Worm (Caenorhabditis elegans): ENCODE data around the gene ZC196.5.
"Not testable (repeated sequence)": the region's sequence is repeated elsewhere in the genome, so short reads cannot be mapped to it uniquely, and the experiment has no call there.

Gene ZC196.5

DNA sequence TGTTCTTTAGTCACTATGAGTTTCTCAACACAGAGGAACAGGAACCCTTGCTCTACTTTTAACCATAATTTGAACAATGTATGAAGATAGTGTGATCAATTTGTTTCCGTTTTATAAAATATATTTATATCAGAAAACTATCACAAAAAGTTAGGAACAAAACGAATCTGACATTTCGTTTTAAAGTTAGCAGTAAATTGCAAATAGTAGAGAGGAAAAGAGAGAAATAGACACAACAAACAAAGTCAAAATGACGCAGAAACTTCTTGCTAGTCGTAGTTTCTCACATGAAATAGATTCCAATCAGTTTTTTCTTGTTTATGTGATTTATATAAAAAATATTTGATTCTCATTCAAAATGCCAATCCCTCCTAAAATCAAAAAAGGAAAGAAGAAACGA is at the start of gene ZC196.5:
ZC196.5 (plus strand) TSS at position 301 of the 400 bp plus-strand sequence.
- TF ChIP-seq tab-1 (GFP tag; IDR thresholded peaks at IDR 0.05) (no peak), med-1 (GFP tag; optimal IDR thresholded peaks at IDR 0.05; ENCODE audit: insufficient read depth) (no peak), ztf-29 (GFP tag; IDR thresholded peaks at IDR 0.05) (no peak), flt-1 (GFP tag; IDR thresholded peaks at IDR 0.05) (no peak), T22C8.4 (GFP tag; IDR thresholded peaks at IDR 0.05) (no peak), cog-1 (tag; optimal IDR thresholded peaks at IDR 0.05) (no peak), klf-2 (GFP tag; conservative IDR thresholded peaks at IDR 0.05) (no peak), ref-1 (GFP tag; conservative IDR thresholded peaks at IDR 0.05) (no peak), ztf-23 (GFP tag; IDR thresholded peaks at IDR 0.05) (no peak)

DNA sequence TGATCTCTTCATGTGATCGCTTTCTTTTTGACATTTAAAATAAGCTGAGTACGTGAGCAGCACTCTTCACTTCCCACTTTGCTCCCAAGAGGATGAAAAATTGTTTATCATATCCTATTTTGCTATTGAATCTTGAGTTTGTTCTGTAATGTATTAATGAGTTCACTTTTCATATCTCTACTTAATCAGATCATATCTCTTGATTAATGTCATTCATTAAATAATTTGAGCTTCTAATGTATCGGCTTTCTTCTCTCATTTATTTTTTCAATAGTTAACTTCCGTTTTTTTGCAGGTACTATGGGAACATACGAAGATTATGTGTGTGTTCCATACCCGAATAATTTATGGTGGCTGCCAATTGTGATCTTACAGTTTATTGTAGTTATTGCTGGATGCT is 48.1 kb upstream of the ZC196.5 start, which contains the start of gene ZC190.2:
ZC190.2 (plus strand) TSS at position 301 of the 400 bp plus-strand sequence.
- TF ChIP-seq klf-2 (GFP tag; conservative IDR thresholded peaks at IDR 0.05): no peak
- no peak for TF ChIP-seq flt-1 (GFP tag; IDR thresholded peaks at IDR 0.05)
- TF ChIP-seq ztf-23 (GFP tag; IDR thresholded peaks at IDR 0.05): no peak

DNA sequence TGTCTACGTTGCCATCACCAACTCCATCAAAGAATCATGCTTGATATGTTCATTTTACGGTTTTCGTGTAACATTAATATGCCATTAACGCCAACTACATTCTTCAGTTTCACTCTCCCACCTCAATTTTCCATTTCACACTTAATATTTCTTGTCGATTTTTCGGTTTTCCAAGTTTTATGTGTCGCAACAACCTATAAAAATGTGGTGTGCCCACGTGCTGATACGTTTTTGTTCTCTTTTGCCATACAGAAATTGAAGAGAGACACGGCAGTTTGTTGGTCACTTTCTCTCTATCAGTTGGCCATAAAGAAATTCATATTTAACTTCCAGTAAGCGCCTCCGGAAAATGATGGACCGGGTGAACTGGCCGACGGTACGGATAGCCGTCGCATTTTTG is 46.5 kb upstream of the ZC196.5 start, which contains the start of gene cln-3.3:
cln-3.3 (plus strand) TSS at position 334 of the 400 bp plus-strand sequence.
- TF ChIP-seq ztf-23 (GFP tag; IDR thresholded peaks at IDR 0.05) (no peak), T22C8.4 (GFP tag; IDR thresholded peaks at IDR 0.05) (no peak), cog-1 (tag; optimal IDR thresholded peaks at IDR 0.05) (no peak), tab-1 (GFP tag; IDR thresholded peaks at IDR 0.05) (no peak), ref-1 (GFP tag; conservative IDR thresholded peaks at IDR 0.05) (no peak), ztf-29 (GFP tag; IDR thresholded peaks at IDR 0.05) (no peak), med-1 (GFP tag; optimal IDR thresholded peaks at IDR 0.05; ENCODE audit: insufficient read depth) (no peak), klf-2 (GFP tag; conservative IDR thresholded peaks at IDR 0.05) (no peak), flt-1 (GFP tag; IDR thresholded peaks at IDR 0.05) (no peak)

DNA sequence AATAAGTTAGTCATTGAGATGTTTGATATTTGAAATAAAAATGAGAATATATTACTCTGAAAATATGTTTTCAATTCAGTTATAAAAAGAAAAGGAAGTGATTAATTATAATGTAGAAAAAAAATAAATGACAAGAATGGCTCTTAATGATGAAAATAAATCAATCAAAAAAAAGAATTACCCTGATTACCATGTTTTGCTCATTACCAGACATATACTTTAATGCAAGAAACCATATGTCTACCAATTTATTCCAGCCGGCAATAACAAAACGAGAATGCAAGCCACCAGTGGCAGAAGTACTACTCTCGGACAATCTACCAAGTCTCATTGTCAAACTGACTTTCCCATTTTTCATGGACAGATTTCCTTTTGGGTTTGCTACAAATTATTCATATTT is 45.4 kb upstream of the ZC196.5 start:
- TF ChIP-seq ztf-23 (GFP tag; IDR thresholded peaks at IDR 0.05) (no peak), flt-1 (GFP tag; IDR thresholded peaks at IDR 0.05) (no peak), klf-2 (GFP tag; conservative IDR thresholded peaks at IDR 0.05) (no peak), ref-1 (GFP tag; conservative IDR thresholded peaks at IDR 0.05) (no peak), med-1 (GFP tag; optimal IDR thresholded peaks at IDR 0.05; ENCODE audit: insufficient read depth) (no peak), ztf-29 (GFP tag; IDR thresholded peaks at IDR 0.05) (no peak), T22C8.4 (GFP tag; IDR thresholded peaks at IDR 0.05) (no peak), cog-1 (tag; optimal IDR thresholded peaks at IDR 0.05) (no peak), tab-1 (GFP tag; IDR thresholded peaks at IDR 0.05) (no peak)

DNA sequence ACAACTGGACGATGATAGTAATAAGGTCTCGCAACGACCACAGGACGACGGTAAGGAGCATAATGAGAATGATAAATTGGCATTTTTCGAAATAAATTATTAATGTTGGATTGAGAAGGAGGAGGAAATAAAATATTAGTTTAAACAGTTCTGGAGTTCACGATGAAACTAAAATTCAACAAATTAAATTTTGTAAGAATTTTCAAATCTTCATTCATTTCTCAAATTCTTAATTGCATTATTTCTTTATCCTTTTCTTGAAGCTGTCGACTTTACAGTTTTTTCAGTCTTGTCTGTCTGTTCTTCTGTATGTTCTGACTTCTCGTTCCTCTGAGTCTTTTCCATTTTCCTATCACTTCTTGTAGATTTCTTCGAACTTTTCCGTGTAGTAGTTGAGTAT is 42.4 kb upstream of the ZC196.5 start, which contains the start of gene ZC190.7:
ZC190.7 (minus strand) TSS at position 101 of the 400 bp plus-strand sequence.
- TF ChIP-seq med-1 (GFP tag; optimal IDR thresholded peaks at IDR 0.05; ENCODE audit: insufficient read depth) (no peak), klf-2 (GFP tag; conservative IDR thresholded peaks at IDR 0.05) (no peak), cog-1 (tag; optimal IDR thresholded peaks at IDR 0.05) (no peak), ztf-23 (GFP tag; IDR thresholded peaks at IDR 0.05) (no peak), ztf-29 (GFP tag; IDR thresholded peaks at IDR 0.05) (no peak), ref-1 (GFP tag; conservative IDR thresholded peaks at IDR 0.05) (no peak), tab-1 (GFP tag; IDR thresholded peaks at IDR 0.05) (no peak), flt-1 (GFP tag; IDR thresholded peaks at IDR 0.05) (no peak), T22C8.4 (GFP tag; IDR thresholded peaks at IDR 0.05) (no peak)

DNA sequence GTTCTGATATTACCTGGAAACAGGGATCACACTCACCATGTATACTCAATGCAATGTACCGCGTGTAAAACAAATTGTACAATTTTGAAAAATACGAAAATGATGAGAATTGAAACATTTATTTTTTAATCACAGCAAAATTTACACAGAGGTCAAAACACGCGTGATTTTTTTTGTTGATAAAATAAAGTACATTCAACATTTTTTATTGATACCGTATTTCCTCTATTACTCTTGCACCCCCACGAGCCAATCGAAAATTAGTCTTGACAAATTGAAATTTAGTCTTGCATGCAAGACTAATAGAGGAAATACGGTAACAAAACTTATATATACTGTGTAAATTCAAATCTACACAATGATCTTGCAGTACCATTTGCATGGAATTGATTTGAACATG is 41.5 kb upstream of the ZC196.5 start, which contains the start of gene ZC190.8:
ZC190.8 (minus strand) TSS at position 101 of the 400 bp plus-strand sequence.
- TF ChIP-seq ztf-29 (GFP tag; IDR thresholded peaks at IDR 0.05) (no peak), klf-2 (GFP tag; conservative IDR thresholded peaks at IDR 0.05) (no peak), cog-1 (tag; optimal IDR thresholded peaks at IDR 0.05) (no peak), T22C8.4 (GFP tag; IDR thresholded peaks at IDR 0.05) (no peak), tab-1 (GFP tag; IDR thresholded peaks at IDR 0.05) (no peak), flt-1 (GFP tag; IDR thresholded peaks at IDR 0.05) (no peak), ztf-23 (GFP tag; IDR thresholded peaks at IDR 0.05) (no peak), ref-1 (GFP tag; conservative IDR thresholded peaks at IDR 0.05) (no peak), med-1 (GFP tag; optimal IDR thresholded peaks at IDR 0.05; ENCODE audit: insufficient read depth) (no peak)

DNA sequence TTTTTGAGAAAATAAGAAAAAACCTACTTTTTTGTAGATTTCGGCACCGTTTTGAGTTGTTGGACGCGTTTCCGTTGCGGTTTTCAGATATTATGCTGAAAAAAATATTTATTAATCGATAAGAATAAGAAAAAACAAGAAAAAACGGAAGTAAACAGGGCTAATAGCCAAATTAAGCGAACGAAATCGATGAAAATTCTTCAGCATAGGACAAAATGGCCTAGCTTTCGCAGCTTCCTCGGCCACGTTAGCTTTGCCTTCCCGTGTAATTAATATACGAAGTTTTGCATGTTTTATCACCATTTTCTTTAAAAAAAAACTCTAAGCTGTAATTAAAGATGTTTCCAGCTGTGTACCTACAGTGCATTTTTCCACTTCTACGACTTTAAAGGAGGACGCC is 33.0 kb upstream of the ZC196.5 start, which contains the start of gene ZC190.10:
ZC190.10 (minus strand) TSS at position 101 of the 400 bp plus-strand sequence.
- TF ChIP-seq ztf-23 (GFP tag; IDR thresholded peaks at IDR 0.05); flt-1 (GFP tag; IDR thresholded peaks at IDR 0.05); klf-2 (GFP tag; conservative IDR thresholded peaks at IDR 0.05): not testable (repeated sequence)

DNA sequence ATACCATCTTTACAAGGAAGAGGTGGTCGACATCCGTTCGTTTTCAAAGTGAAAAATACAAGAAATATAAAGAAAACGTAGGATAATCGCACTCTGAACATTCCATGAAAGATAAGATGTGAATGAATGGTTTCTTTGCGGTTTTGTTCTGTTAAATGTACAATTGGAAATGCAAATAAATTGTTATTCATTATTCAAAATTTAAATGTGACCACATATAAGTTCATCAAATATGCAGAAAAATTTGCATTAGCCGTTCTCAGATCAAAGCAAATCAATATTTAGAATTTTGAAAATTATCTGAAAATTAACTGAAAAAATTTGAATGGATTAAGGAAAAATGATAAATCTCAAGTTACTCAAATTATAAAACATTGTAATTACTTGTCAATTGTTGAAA is 17.3 kb upstream of the ZC196.5 start, which contains the start of gene ZC178.2:
ZC178.2 (minus strand) TSS at position 101 of the 400 bp plus-strand sequence.
- TF ChIP-seq tab-1 (GFP tag; IDR thresholded peaks at IDR 0.05) (no peak), ztf-29 (GFP tag; IDR thresholded peaks at IDR 0.05) (no peak), med-1 (GFP tag; optimal IDR thresholded peaks at IDR 0.05; ENCODE audit: insufficient read depth) (no peak), T22C8.4 (GFP tag; IDR thresholded peaks at IDR 0.05) (no peak), flt-1 (GFP tag; IDR thresholded peaks at IDR 0.05) (no peak), klf-2 (GFP tag; conservative IDR thresholded peaks at IDR 0.05) (no peak), ztf-23 (GFP tag; IDR thresholded peaks at IDR 0.05) (no peak), ref-1 (GFP tag; conservative IDR thresholded peaks at IDR 0.05) (no peak), cog-1 (tag; optimal IDR thresholded peaks at IDR 0.05) (no peak)

DNA sequence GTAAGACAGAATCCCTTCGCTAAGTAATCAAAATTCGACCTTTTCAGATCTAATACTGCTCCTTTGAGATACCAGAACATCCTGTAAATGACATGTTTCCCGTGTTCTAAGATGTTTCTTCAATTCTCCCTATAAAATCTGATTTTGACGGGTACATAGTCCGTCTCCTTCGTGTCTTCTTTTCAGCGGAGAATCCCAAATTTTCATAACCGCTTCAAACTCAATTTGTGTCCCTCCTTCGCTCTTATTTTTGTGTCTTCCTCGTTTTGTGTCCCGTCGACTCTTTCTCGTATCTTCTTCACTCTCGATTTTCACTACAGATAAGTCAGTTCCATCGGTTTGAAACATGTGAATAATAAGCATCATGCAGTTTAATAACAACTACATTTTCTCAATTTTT is 13.0 kb upstream of the ZC196.5 start, which contains the start of gene glr-5:
glr-5 (plus strand) TSS at position 321 of the 400 bp plus-strand sequence.
- TF ChIP-seq T22C8.4 (GFP tag; IDR thresholded peaks at IDR 0.05) (no peak), cog-1 (tag; optimal IDR thresholded peaks at IDR 0.05) (no peak), ref-1 (GFP tag; conservative IDR thresholded peaks at IDR 0.05) (no peak), ztf-29 (GFP tag; IDR thresholded peaks at IDR 0.05) (no peak), med-1 (GFP tag; optimal IDR thresholded peaks at IDR 0.05; ENCODE audit: insufficient read depth) (no peak), klf-2 (GFP tag; conservative IDR thresholded peaks at IDR 0.05) (no peak), flt-1 (GFP tag; IDR thresholded peaks at IDR 0.05) (no peak), ztf-23 (GFP tag; IDR thresholded peaks at IDR 0.05) (no peak), tab-1 (GFP tag; IDR thresholded peaks at IDR 0.05) (no peak)

DNA sequence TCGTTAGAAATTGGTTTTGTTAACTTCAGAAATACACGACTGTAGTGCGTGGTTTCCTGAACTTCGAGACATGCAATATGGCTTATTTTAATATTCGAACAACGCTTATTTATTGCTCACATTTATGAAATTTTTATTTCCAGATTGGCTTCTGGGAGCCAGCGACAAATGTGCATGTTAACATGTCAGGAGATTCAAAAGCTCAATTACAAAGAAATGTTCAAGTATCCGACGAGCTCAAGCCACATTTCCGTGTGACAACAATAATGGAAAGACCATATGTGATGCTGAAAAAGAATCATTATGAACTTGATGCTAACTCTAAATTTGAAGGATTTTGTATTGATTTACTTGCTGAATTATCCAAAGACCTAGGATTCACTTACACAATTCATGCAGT is 10.8 kb upstream of the ZC196.5 start:
- no peak for TF ChIP-seq cog-1 (tag; optimal IDR thresholded peaks at IDR 0.05)
- no peak for TF ChIP-seq T22C8.4 (GFP tag; IDR thresholded peaks at IDR 0.05)
- TF ChIP-seq tab-1 (GFP tag; IDR thresholded peaks at IDR 0.05): no peak
- TF ChIP-seq ztf-29 (GFP tag; IDR thresholded peaks at IDR 0.05): no peak
- TF ChIP-seq flt-1 (GFP tag; IDR thresholded peaks at IDR 0.05): no peak
- no peak for TF ChIP-seq klf-2 (GFP tag; conservative IDR thresholded peaks at IDR 0.05)
- TF ChIP-seq ref-1 (GFP tag; conservative IDR thresholded peaks at IDR 0.05): no peak
- TF ChIP-seq med-1 (GFP tag; optimal IDR thresholded peaks at IDR 0.05; ENCODE audit: insufficient read depth): no peak
- TF ChIP-seq ztf-23 (GFP tag; IDR thresholded peaks at IDR 0.05): no peak

All from whole organism, midembryonic.